Worm (Caenorhabditis elegans): ENCODE measurements around the gene nep-20.

The nep-20 gene

ce11 chrII:3399212-3399611, 3.8 kb upstream of the nep-20 start, which contains the start of gene nep-9:
TSS of gene nep-9 (minus strand) at chrII:3399312.
- TF ChIP-seq dmd-4 (tag; optimal IDR thresholded peaks at IDR 0.05; ENCODE audit: borderline replicate concordance) (no peak), hlh-13 (GFP tag; optimal IDR thresholded peaks at IDR 0.05) (no peak), ceh-45 (GFP tag; IDR thresholded peaks at IDR 0.05) (no peak), C38D4.7 (GFP tag; optimal IDR thresholded peaks at IDR 0.05) (no peak), madf-2 (tag; optimal IDR thresholded peaks at IDR 0.05) (no peak), che-1 (tag; optimal IDR thresholded peaks at IDR 0.05) (no peak), ceh-48 (tag; optimal IDR thresholded peaks at IDR 0.05) (no peak), gmeb-2 (tag; optimal IDR thresholded peaks at IDR 0.05) (no peak), pag-3 (tag; optimal IDR thresholded peaks at IDR 0.05; ENCODE audit: borderline replicate concordance) (no peak), elt-4 (tag; optimal IDR thresholded peaks at IDR 0.05) (no peak), hlh-15 (tag; optimal IDR thresholded peaks at IDR 0.05) (no peak), hlh-6 (tag; optimal IDR thresholded peaks at IDR 0.05) (no peak), ama-1 (optimal IDR thresholded peaks at IDR 0.05) (no peak)

ce11 chrII:3387503-3387902, 7.9 kb downstream of the nep-20 start, which contains the start of gene T06D4.6:
TSS of gene T06D4.6 (minus strand) at chrII:3387603.
- no peak for TF ChIP-seq F13H6.1 (tag; optimal IDR thresholded peaks at IDR 0.05)

- TF ChIP-seq ztf-16 (tag; optimal IDR thresholded peaks at IDR 0.05) (no peak), fkh-6 (tag; optimal IDR thresholded peaks at IDR 0.05) (no peak), ets-4 (tag; optimal IDR thresholded peaks at IDR 0.05) (no peak), ama-1 (optimal IDR thresholded peaks at IDR 0.05) (no peak), ceh-48 (tag; optimal IDR thresholded peaks at IDR 0.05) (no peak), nhr-11 (tag; optimal IDR thresholded peaks at IDR 0.05) (no peak), Y22D7AL.16 (tag; optimal IDR thresholded peaks at IDR 0.05) (no peak), ceh-30 (tag; optimal IDR thresholded peaks at IDR 0.05) (no peak), lin-11 (tag; optimal IDR thresholded peaks at IDR 0.05) (no peak), eyg-1 (tag; optimal IDR thresholded peaks at IDR 0.05) (no peak), dve-1 (tag; optimal IDR thresholded peaks at IDR 0.05) (no peak)
Observed at ce11 chrII:3385736-3386135, 9.6 kb downstream of the nep-20 start, which contains the start of gene T06D4.2. TSS of gene T06D4.2 (minus strand) at chrII:3385905.

- TF ChIP-seq fax-1 (tag; optimal IDR thresholded peaks at IDR 0.05) (no peak), ceh-14 (tag; optimal IDR thresholded peaks at IDR 0.05) (no peak), Y22D7AL.16 (tag; optimal IDR thresholded peaks at IDR 0.05) (no peak), hlh-30 (tag; optimal IDR thresholded peaks at IDR 0.05; ENCODE audit: insufficient read depth) (no peak), ceh-31 (tag; optimal IDR thresholded peaks at IDR 0.05) (no peak), ceh-34 (tag; optimal IDR thresholded peaks at IDR 0.05) (no peak), mec-3 (tag; optimal IDR thresholded peaks at IDR 0.05; ENCODE audit: borderline replicate concordance) (no peak), ahr-1 (tag; optimal IDR thresholded peaks at IDR 0.05) (no peak), nfya-1 (tag; optimal IDR thresholded peaks at IDR 0.05) (no peak), madf-2 (tag; optimal IDR thresholded peaks at IDR 0.05) (no peak), dmd-4 (tag; optimal IDR thresholded peaks at IDR 0.05; ENCODE audit: borderline replicate concordance) (no peak)
Observed at ce11 chrII:3383116-3383515, 12.3 kb downstream of the nep-20 start.

ce11 chrII:3381510-3381909, 13.9 kb downstream of the nep-20 start, which contains the start of gene T06D4.1:
TSS of gene T06D4.1 (plus strand) at chrII:3381830.
- TF ChIP-seq fax-1 (tag; optimal IDR thresholded peaks at IDR 0.05) (no peak), ceh-31 (tag; optimal IDR thresholded peaks at IDR 0.05) (no peak), ceh-19 (GFP tag; optimal IDR thresholded peaks at IDR 0.05) (no peak), K09A11.1 (tag; optimal IDR thresholded peaks at IDR 0.05; ENCODE audit: insufficient read depth) (no peak), pqm-1 (tag; optimal IDR thresholded peaks at IDR 0.05) (no peak)
